Worm (Caenorhabditis elegans): Measurements from ENCODE around the gene Y57A10C.1.

DNA sequence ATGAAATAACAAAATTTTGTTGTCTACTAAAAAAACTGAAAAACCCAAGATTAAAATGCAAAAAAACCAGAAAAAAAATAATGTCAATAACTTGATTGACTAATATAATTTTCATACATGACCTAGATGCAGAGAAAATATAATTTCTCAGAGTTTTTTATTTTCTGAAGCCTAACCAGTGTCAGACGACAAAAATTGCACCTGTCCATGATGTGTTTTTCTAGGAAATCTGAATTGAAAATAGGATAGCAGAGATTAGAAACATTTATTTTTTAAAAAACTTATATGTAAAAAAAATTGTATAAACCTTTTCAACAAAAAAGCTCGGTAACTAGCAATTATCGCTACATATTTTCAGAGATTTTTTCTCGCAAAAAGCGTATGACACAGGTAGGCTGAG is 5.7 kb upstream of the Y57A10C.1 start:
- TF ChIP-seq nhr-237 (tag; optimal IDR thresholded peaks at IDR 0.05) (no peak), nhr-11 (tag; optimal IDR thresholded peaks at IDR 0.05) (no peak)

Data from whole organism, L2 larva.